Worm (Caenorhabditis elegans): Measurements from ENCODE around the gene T01B7.5.

T01B7.5 gene

ce11 chrII:8747246-8747938, 30.8 kb downstream of the T01B7.5 start (continued):
- no peak for TF ChIP-seq elt-1 (tag; optimal IDR thresholded peaks at IDR 0.05)
- TF ChIP-seq pqm-1 (tag; optimal IDR thresholded peaks at IDR 0.05), result no peak
- TF ChIP-seq nhr-77 (tag; optimal IDR thresholded peaks at IDR 0.05), result no peak
- no peak for TF ChIP-seq egl-27 (tag; optimal IDR thresholded peaks at IDR 0.05)
- no peak for TF ChIP-seq skn-1 (tag; optimal IDR thresholded peaks at IDR 0.05)
- TF ChIP-seq ama-1 (optimal IDR thresholded peaks at IDR 0.05), result peak; percentile 99
- no peak for TF ChIP-seq nhr-28 (tag; optimal IDR thresholded peaks at IDR 0.05)
- TF ChIP-seq nhr-25 (tag; optimal IDR thresholded peaks at IDR 0.05), result peak; percentile 92
- TF ChIP-seq ceh-82 (tag; optimal IDR thresholded peaks at IDR 0.05), result no peak
- TF ChIP-seq R02D3.7 (tag; optimal IDR thresholded peaks at IDR 0.05), result peak; percentile 30
- peak; percentile 78 for TF ChIP-seq ztf-4 (tag; optimal IDR thresholded peaks at IDR 0.05)

- no peak for TF ChIP-seq skn-1 (tag; optimal IDR thresholded peaks at IDR 0.05)
- TF ChIP-seq fkh-10 (GFP tag; optimal IDR thresholded peaks at IDR 0.05), result no peak
- TF ChIP-seq elt-2 (tag; optimal IDR thresholded peaks at IDR 0.05), result peak; percentile 19
- TF ChIP-seq nhr-43 (tag; optimal IDR thresholded peaks at IDR 0.05; ENCODE audit: poor library complexity, severe bottlenecking), result no peak
- no peak for TF ChIP-seq nfya-1 (tag; optimal IDR thresholded peaks at IDR 0.05; ENCODE audit: insufficient read depth)
- peak; percentile 57 for TF ChIP-seq pha-4 (tag; optimal IDR thresholded peaks at IDR 0.05)
- TF ChIP-seq nhr-23 (tag; optimal IDR thresholded peaks at IDR 0.05), result no peak
- no peak for TF ChIP-seq nhr-25 (tag; optimal IDR thresholded peaks at IDR 0.05)
- TF ChIP-seq fkh-2 (tag; optimal IDR thresholded peaks at IDR 0.05), result no peak
- TF ChIP-seq pqm-1 (tag; optimal IDR thresholded peaks at IDR 0.05), result peak; percentile 73
These were observed 31.3 kb downstream of the T01B7.5 start for ce11 chrII:8747939-8748352.

ce11 chrII:8748638-8749037, 32.0 kb downstream of the T01B7.5 start:
- TF ChIP-seq ama-1 (optimal IDR thresholded peaks at IDR 0.05), result no peak
- no peak for TF ChIP-seq nhr-43 (tag; optimal IDR thresholded peaks at IDR 0.05; ENCODE audit: poor library complexity, severe bottlenecking)

ce11 chrII:8749084-8749483, 32.5 kb downstream of the T01B7.5 start:
- peak; percentile 24 for TF ChIP-seq nhr-43 (tag; optimal IDR thresholded peaks at IDR 0.05; ENCODE audit: poor library complexity, severe bottlenecking)
- TF ChIP-seq nhr-25 (tag; optimal IDR thresholded peaks at IDR 0.05), result peak; percentile 34
- peak; percentile 35 for TF ChIP-seq nhr-23 (tag; optimal IDR thresholded peaks at IDR 0.05)
- no peak for TF ChIP-seq elt-1 (tag; optimal IDR thresholded peaks at IDR 0.05)

ce11 chrII:8750056-8750455, 33.4 kb downstream of the T01B7.5 start:
- no peak for TF ChIP-seq tbx-2 (tag; optimal IDR thresholded peaks at IDR 0.05)
- TF ChIP-seq mdl-1 (tag; optimal IDR thresholded peaks at IDR 0.05), result no peak
- no peak for TF ChIP-seq jun-1 (tag; optimal IDR thresholded peaks at IDR 0.05)
- TF ChIP-seq elt-1 (tag; optimal IDR thresholded peaks at IDR 0.05), result peak; percentile 79
- peak; percentile 13 for TF ChIP-seq nhr-23 (tag; optimal IDR thresholded peaks at IDR 0.05)
- TF ChIP-seq nfya-1 (tag; optimal IDR thresholded peaks at IDR 0.05; ENCODE audit: insufficient read depth), result no peak

ce11 chrII:8751042-8751441, 34.4 kb downstream of the T01B7.5 start:
- TF ChIP-seq nhr-237 (tag; optimal IDR thresholded peaks at IDR 0.05) (no peak), elt-3 (tag; optimal IDR thresholded peaks at IDR 0.05) (peak in 1 of 3 experiments; percentile 54), ceh-9 (tag; optimal IDR thresholded peaks at IDR 0.05) (no peak), fos-1 (tag; optimal IDR thresholded peaks at IDR 0.05) (peak; percentile 38), nhr-43 (tag; optimal IDR thresholded peaks at IDR 0.05; ENCODE audit: poor library complexity, severe bottlenecking) (peak; percentile 66), nhr-23 (tag; optimal IDR thresholded peaks at IDR 0.05) (peak; percentile 97), nhr-25 (tag; optimal IDR thresholded peaks at IDR 0.05) (peak; percentile 81), eor-1 (tag; optimal IDR thresholded peaks at IDR 0.05) (no peak)

- no peak for TF ChIP-seq nhr-237 (tag; optimal IDR thresholded peaks at IDR 0.05)
- no peak for TF ChIP-seq egl-27 (tag; optimal IDR thresholded peaks at IDR 0.05)
- TF ChIP-seq unc-62 (GFP tag; optimal IDR thresholded peaks at IDR 0.05), result no peak
- no peak for TF ChIP-seq lsy-12 (tag; optimal IDR thresholded peaks at IDR 0.05)
These were observed 35.1 kb downstream of the T01B7.5 start, which contains the start of gene atf-2 for ce11 chrII:8751686-8752085. Gene atf-2 (plus strand): TSS chrII:8751986.
